Fruit fly (Drosophila melanogaster) whole organism, embryonic: ENCODE measurements around the gene CG10570.

ENCODE experiments used
- ATbp ChIP-seq: fragments of 200-800 bp; sonication (Bioruptor generic); optimal IDR thresholded peaks from 2 replicates; lab custom pipeline; 2017; ENCODE audit warnings: missing biosample characterization, mild to moderate bottlenecking, missing genetic modification characterization, missing genetic modification reagents
- CG10267 ChIP-seq: fragments of 200-800 bp; sonication (Bioruptor generic); optimal IDR thresholded peaks from 2 replicates; lab custom pipeline; 2018; ENCODE audit warnings: missing biosample characterization, mild to moderate bottlenecking, missing genetic modification characterization, moderate library complexity
- CG11504 ChIP-seq: fragments of 200-800 bp; sonication (Bioruptor generic); optimal IDR thresholded peaks from 3 replicates; lab custom pipeline; 2019; ENCODE audit warnings: missing biosample characterization, mild to moderate bottlenecking, missing genetic modification characterization, moderate library complexity
- CG12155 ChIP-seq: fragments of 200-800 bp; sonication (Bioruptor generic); optimal IDR thresholded peaks from 3 replicates; lab custom pipeline; 2016; ENCODE audit warnings: missing biosample characterization, missing genetic modification characterization
- CG12391 ChIP-seq: fragments of 200-800 bp; sonication (Bioruptor generic); optimal IDR thresholded peaks from 3 replicates; lab custom pipeline; 2018; ENCODE audit warnings: missing biosample characterization, mild to moderate bottlenecking, missing genetic modification characterization, moderate library complexity
- CG13296 ChIP-seq: fragments of 200-800 bp; sonication (Bioruptor generic); optimal IDR thresholded peaks from 3 replicates; lab custom pipeline; 2018; ENCODE audit warnings: missing biosample characterization, mild to moderate bottlenecking, missing genetic modification characterization
- CG16813 ChIP-seq: fragments of 200-800 bp; sonication (Bioruptor generic); IDR thresholded peaks from 3 replicates; pipeline ENCODE4 v1.3.6; 2022; ENCODE audit warnings: missing biosample characterization, missing genetic modification characterization; ENCODE audit not compliant: partially characterized antibody
- CG18764 ChIP-seq: fragments of 200-800 bp; sonication (Bioruptor generic); optimal IDR thresholded peaks from 3 replicates; lab custom pipeline; 2016; ENCODE audit warnings: missing biosample characterization, missing genetic modification characterization
- CG2712 ChIP-seq: fragments of 200-800 bp; optimal IDR thresholded peaks from 3 replicates; lab custom pipeline; 2019; ENCODE audit warnings: missing biosample characterization, mild to moderate bottlenecking, missing genetic modification characterization, moderate library complexity
- CG4404 ChIP-seq: fragments of 200-800 bp; sonication (Bioruptor generic); IDR thresholded peaks from 2 replicates; pipeline ENCODE4 v1.3.6; 2022; ENCODE audit warnings: missing biosample characterization, missing genetic modification characterization
- CG6254 ChIP-seq: fragments of 200-800 bp; sonication (Bioruptor generic); optimal IDR thresholded peaks from 3 replicates; lab custom pipeline; 2017; ENCODE audit warnings: mild to moderate bottlenecking, missing biosample characterization, missing genetic modification reagents, missing genetic modification characterization
- CG6654 ChIP-seq: fragments of 200-800 bp; sonication (Bioruptor generic); optimal IDR thresholded peaks from 2 replicates; lab custom pipeline; 2017; ENCODE audit warnings: missing biosample characterization, mild to moderate bottlenecking, missing genetic modification characterization
- CG6689 ChIP-seq: fragments of 200-800 bp; sonication (Bioruptor generic); IDR thresholded peaks from 2 replicates; pipeline ENCODE4 v1.3.6; 2022; ENCODE audit warnings: missing biosample characterization, missing genetic modification characterization
- CG7786 ChIP-seq: fragments of 200-800 bp; sonication (Bioruptor generic); optimal IDR thresholded peaks from 2 replicates; lab custom pipeline; 2016; ENCODE audit warnings: missing biosample characterization, missing genetic modification characterization
- CG7987 ChIP-seq: fragments of 200-800 bp; sonication (Bioruptor generic); optimal IDR thresholded peaks from 2 replicates; lab custom pipeline; 2018; ENCODE audit warnings: missing biosample characterization, mild to moderate bottlenecking, missing genetic modification characterization, moderate library complexity
- CG8281 ChIP-seq: fragments of 200-800 bp; sonication (Bioruptor generic); optimal IDR thresholded peaks from 2 replicates; lab custom pipeline; 2018; ENCODE audit warnings: missing biosample characterization, mild to moderate bottlenecking, missing genetic modification characterization, moderate library complexity
- CG8944 ChIP-seq: fragments of 200-800 bp; sonication (Bioruptor generic); optimal IDR thresholded peaks from 3 replicates; lab custom pipeline; 2016; ENCODE audit warnings: missing biosample characterization, missing genetic modification characterization
- CG9215 ChIP-seq: fragments of 200-800 bp; sonication (Bioruptor generic); IDR thresholded peaks from 2 replicates; pipeline ENCODE4 v1.3.6; 2022; ENCODE audit warnings: missing biosample characterization, missing genetic modification characterization
- CG9727 ChIP-seq: fragments of 200-800 bp; sonication (Bioruptor generic); optimal IDR thresholded peaks from 3 replicates; lab custom pipeline; 2017; ENCODE audit warnings: missing biosample characterization, mild to moderate bottlenecking, missing genetic modification characterization
- Dfd ChIP-seq, 2 experiments: fragments of >200 bp; optimal IDR thresholded peaks; 2 replicates each; lab custom pipeline; 2017; ENCODE audit warnings: missing biosample characterization in 2 of 2, missing genetic modification characterization in 2 of 2
- Drgx ChIP-seq: fragments of 200-800 bp; sonication (Bioruptor generic); IDR thresholded peaks from 2 replicates; pipeline ENCODE4 v1.3.6; 2022; ENCODE audit warnings: missing biosample characterization, missing genetic modification characterization
- Ets65A ChIP-seq: fragments of 200-800 bp; sonication (Bioruptor generic); peaks from one replicate; lab custom pipeline; 2016; ENCODE audit warnings: missing biosample characterization, missing genetic modification characterization
- HLH3B ChIP-seq: fragments of 200-800 bp; sonication (Bioruptor generic); IDR thresholded peaks from 2 replicates; pipeline ENCODE4 v1.3.6; 2022; ENCODE audit warnings: missing biosample characterization, missing genetic modification characterization
- HmgD ChIP-seq: fragments of 200-800 bp; sonication (Bioruptor generic); optimal IDR thresholded peaks from 3 replicates; lab custom pipeline; 2016; ENCODE audit warnings: missing biosample characterization, missing genetic modification characterization
- MESR4 ChIP-seq: fragments of 200-800 bp; sonication (Bioruptor generic); optimal IDR thresholded peaks from 2 replicates; lab custom pipeline; 2018; ENCODE audit warnings: missing biosample characterization, mild to moderate bottlenecking, missing genetic modification characterization, moderate library complexity
- Med ChIP-seq: fragments of 200-800 bp; sonication (Bioruptor generic); peaks from one replicate; lab custom pipeline; 2016; ENCODE audit warnings: missing biosample characterization, missing genetic modification characterization, mild to moderate bottlenecking, inconsistent platforms, moderate library complexity
- Nf-YB ChIP-seq: fragments of 200-800 bp; sonication (Bioruptor generic); optimal IDR thresholded peaks from 3 replicates; lab custom pipeline; 2019; ENCODE audit warnings: missing biosample characterization, mild to moderate bottlenecking, missing genetic modification characterization, moderate library complexity
- Nf-YC ChIP-seq: fragments of 200-800 bp; optimal IDR thresholded peaks from 3 replicates; lab custom pipeline; 2019; ENCODE audit warnings: missing biosample characterization, mild to moderate bottlenecking, missing genetic modification characterization, moderate library complexity
- NfI ChIP-seq: fragments of 200-800 bp; sonication (Bioruptor generic); optimal IDR thresholded peaks from 3 replicates; lab custom pipeline; 2018; ENCODE audit warnings: missing biosample characterization, mild to moderate bottlenecking, missing genetic modification characterization, moderate library complexity
- Oaz ChIP-seq: fragments of 200-800 bp; sonication (Bioruptor generic); IDR thresholded peaks from 2 replicates; pipeline ENCODE4 v1.3.6; 2022; ENCODE audit warnings: missing biosample characterization, missing genetic modification characterization
- Ssrp ChIP-seq: fragments of 200-800 bp; sonication (Bioruptor generic); optimal IDR thresholded peaks from 2 replicates; lab custom pipeline; 2018; ENCODE audit warnings: missing biosample characterization, mild to moderate bottlenecking, missing genetic modification characterization, moderate library complexity
- Xbp1 ChIP-seq: fragments of 200-800 bp; sonication (Bioruptor generic); optimal IDR thresholded peaks from 3 replicates; lab custom pipeline; 2016; ENCODE audit warnings: missing biosample characterization, mild to moderate bottlenecking, missing genetic modification characterization
- ap ChIP-seq: fragments of 200-800 bp; sonication (Bioruptor generic); IDR thresholded peaks from 2 replicates; pipeline ENCODE4 v1.3.6; 2022; ENCODE audit warnings: missing biosample characterization, missing genetic modification characterization
- ato ChIP-seq: fragments of 200-800 bp; sonication (Bioruptor generic); IDR thresholded peaks from 2 replicates; pipeline ENCODE4 v1.3.6; 2022; ENCODE audit warnings: missing biosample characterization, missing genetic modification characterization; ENCODE audit not compliant: partially characterized antibody
- chif ChIP-seq, 2 experiments: fragments of 200-800 bp; sonication (Bioruptor generic); optimal IDR thresholded peaks; 3 replicates each; lab custom pipeline; 2016; ENCODE audit warnings: missing biosample characterization in 2 of 2, missing genetic modification characterization in 2 of 2
- corto ChIP-seq: fragments of 200-800 bp; sonication (Bioruptor generic); optimal IDR thresholded peaks from 2 replicates; lab custom pipeline; 2016; ENCODE audit warnings: missing biosample characterization, mild to moderate bottlenecking, missing genetic modification characterization, moderate library complexity
- esg ChIP-seq: fragments of 200-800 bp; sonication (Bioruptor generic); conservative IDR thresholded peaks from 2 replicates; pipeline ENCODE4 v1.3.6; 2022; ENCODE audit warnings: missing biosample characterization, missing genetic modification characterization
- gfzf ChIP-seq: fragments of 200-800 bp; sonication (Bioruptor generic); optimal IDR thresholded peaks from 2 replicates; lab custom pipeline; 2016; ENCODE audit warnings: missing biosample characterization, mild to moderate bottlenecking, missing genetic modification characterization, moderate library complexity
- ham ChIP-seq: fragments of 200-800 bp; sonication (Bioruptor generic); IDR thresholded peaks from 2 replicates; pipeline ENCODE4 v1.3.6; 2022; ENCODE audit warnings: missing biosample characterization, missing genetic modification characterization
- lbe ChIP-seq: fragments of 200-800 bp; sonication (Bioruptor generic); optimal IDR thresholded peaks from 2 replicates; lab custom pipeline; 2016; ENCODE audit warnings: missing biosample characterization, mild to moderate bottlenecking, missing genetic modification characterization
- lilli ChIP-seq: fragments of 200-800 bp; sonication (Bioruptor generic); optimal IDR thresholded peaks from 3 replicates; lab custom pipeline; 2016; ENCODE audit warnings: missing biosample characterization, missing genetic modification characterization
- org-1 ChIP-seq: fragments of 200-800 bp; sonication (Bioruptor generic); optimal IDR thresholded peaks from 2 replicates; lab custom pipeline; 2017; ENCODE audit warnings: missing biosample characterization, missing genetic modification characterization
- pfk ChIP-seq: fragments of 200-800 bp; sonication (Bioruptor generic); optimal IDR thresholded peaks from 2 replicates; lab custom pipeline; 2018; ENCODE audit warnings: missing biosample characterization, mild to moderate bottlenecking, missing genetic modification characterization, moderate library complexity
- prd ChIP-seq, 3 experiments: fragments of >200 bp in 2 of 3; fragments of 200-800 bp in 1 of 3; sonication (Bioruptor generic) in 1 of 3; optimal IDR thresholded peaks in 2 of 3; IDR thresholded peaks in 1 of 3; 2 replicates in 2 of 3; 3 replicates in 1 of 3; pipeline versions ENCODE4 v1.3.6 to Lab custom; 2017 to 2022; ENCODE audit warnings: missing biosample characterization in 1 of 3, missing genetic modification characterization in 1 of 3
- pros ChIP-seq: fragments of 200-800 bp; sonication (Bioruptor generic); optimal IDR thresholded peaks from 3 replicates; lab custom pipeline; 2019; ENCODE audit warnings: missing biosample characterization, mild to moderate bottlenecking, missing genetic modification characterization, moderate library complexity
- psq ChIP-seq: fragments of 200-800 bp; sonication (Bioruptor generic); optimal IDR thresholded peaks from 2 replicates; lab custom pipeline; 2017; ENCODE audit warnings: missing biosample characterization, missing genetic modification characterization
- sna ChIP-seq: fragments of 200-800 bp; sonication (Bioruptor generic); IDR thresholded peaks from 2 replicates; pipeline ENCODE4 v1.3.6; 2022; ENCODE audit warnings: missing biosample characterization, missing genetic modification characterization; ENCODE audit not compliant: partially characterized antibody
- tin ChIP-seq: fragments of 200-800 bp; sonication (Bioruptor generic); optimal IDR thresholded peaks from 3 replicates; lab custom pipeline; 2016; ENCODE audit warnings: missing biosample characterization, missing genetic modification characterization
- zfh1 ChIP-seq: fragments of 200-800 bp; sonication (Bioruptor generic); IDR thresholded peaks from 3 replicates; pipeline ENCODE4 v1.3.6; 2022; ENCODE audit warnings: missing biosample characterization, missing genetic modification characterization

The CG10570 gene

DNA sequence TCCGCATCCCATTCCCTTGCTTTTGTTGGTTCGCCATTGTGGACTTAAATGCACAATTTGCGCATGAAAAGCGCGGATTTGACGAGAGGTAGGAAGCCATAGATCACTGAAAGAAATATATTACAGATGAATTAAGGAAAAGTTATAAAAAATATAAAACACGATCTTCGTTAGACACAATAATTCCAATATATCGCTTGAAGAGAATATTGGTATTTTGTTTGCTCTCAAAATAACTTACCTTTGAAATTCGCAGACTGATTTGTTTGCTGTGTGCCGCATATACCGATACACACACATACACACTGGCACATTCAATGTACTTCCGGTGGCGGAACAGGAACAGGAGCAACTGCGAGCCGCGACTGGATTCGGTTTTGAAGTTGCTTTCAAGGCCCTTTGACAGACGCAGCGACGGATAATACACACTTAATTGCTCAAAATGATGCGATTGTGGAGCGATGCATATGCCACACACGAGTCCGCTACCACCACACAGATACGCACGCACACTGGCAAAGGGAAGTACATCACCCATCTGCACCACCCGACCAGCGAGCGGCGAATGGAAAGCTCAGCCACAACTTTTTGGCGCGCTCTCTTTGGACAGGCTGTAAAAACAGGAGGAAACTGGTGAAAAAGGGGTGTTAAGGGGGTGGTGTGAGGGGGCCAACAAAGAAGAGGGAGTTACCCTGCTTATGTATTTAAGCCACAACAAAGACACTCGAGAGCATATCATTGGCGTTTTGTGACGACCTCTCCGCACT is 5.2 kb downstream of the CG10570 start:
- TF ChIP-seq psq (no peak), CG13296 (GFP tag; lab: Kevin White, UChicago) (no peak), Xbp1 (GFP tag; lab: Kevin White, UChicago) (no peak), org-1 (GFP tag; lab: Kevin White, UChicago) (no peak), lilli (GFP tag; lab: Kevin White, UChicago) (no peak), gfzf (GFP tag; lab: Kevin White, UChicago) (no peak), Oaz (no peak), CG16813 (no peak), tin (no peak), CG9727 (peak; percentile 7), Nf-YC (tag; lab: Kevin White, UChicago) (peak; percentile 81), Dfd (GFP tag; optimal IDR thresholded peaks at IDR 0.05; lab: Kevin White, UChicago) (no peak), pros (GFP tag; lab: Kevin White, UChicago) (no peak), ap (GFP tag; lab: Robert Waterston, UW) (no peak), corto (GFP tag; lab: Kevin White, UChicago) (no peak), CG7987 (GFP tag; lab: Kevin White, UChicago) (no peak), Nf-YB (GFP tag; lab: Kevin White, UChicago) (peak; percentile 69), ATbp (GFP tag; lab: Kevin White, UChicago) (no peak), MESR4 (GFP tag; lab: Kevin White, UChicago) (no peak), esg (GFP tag; lab: Robert Waterston, UW) (no peak), HmgD (no peak), ham (0 out of 2 replicates have a peak, but pooled peaks have one; percentile 5), Ssrp (tag; lab: Kevin White, UChicago) (no peak), lbe (GFP tag; lab: Kevin White, UChicago) (no peak), CG6254 (GFP tag; lab: Kevin White, UChicago) (peak; percentile 1), Ets65A (GFP tag; lab: Kevin White, UChicago) (peak; percentile 38), CG7786 (GFP tag; lab: Kevin White, UChicago) (no peak), CG4404 (GFP tag; lab: Robert Waterston, UW) (no peak), Med (peak; percentile 66), NfI (GFP tag; lab: Kevin White, UChicago) (no peak), CG12391 (peak; percentile 6), HLH3B (GFP tag; lab: Robert Waterston, UW) (no peak), CG6689 (GFP tag; lab: Robert Waterston, UW) (0 out of 2 replicates have a peak, but pooled peaks have one; percentile 16), CG12155 (GFP tag; lab: Kevin White, UChicago) (no peak), CG8281 (tag; lab: Kevin White, UChicago) (no peak), sna (GFP tag; lab: Robert Waterston, UW) (no peak), prd (optimal IDR thresholded peaks at IDR 0.05; lab: Kevin White, UChicago) (no peak), prd (GFP tag; IDR thresholded peaks at IDR 0.05; lab: Robert Waterston, UW) (peak; percentile 65; the same call in 2 of the 3 replicates), chif (GFP tag; optimal IDR thresholded peaks at IDR 0.05; lab: Kevin White, UChicago) (peak in 1 of 2 experiments; percentile 14), zfh1 (GFP tag; lab: Robert Waterston, UW) (0 out of 3 replicates have a peak, but pooled peaks have one; percentile 13), pfk (GFP tag; lab: Kevin White, UChicago) (no peak), ato (GFP tag; lab: Robert Waterston, UW) (no peak), CG18764 (GFP tag; lab: Kevin White, UChicago) (no peak), CG2712 (tag; lab: Kevin White, UChicago) (peak; percentile 31), CG8944 (GFP tag; lab: Kevin White, UChicago) (no peak), CG10267 (tag; lab: Kevin White, UChicago) (peak; percentile 9), CG11504 (tag; lab: Kevin White, UChicago) (peak; percentile 2), CG9215 (no peak), Drgx (no peak), CG6654 (GFP tag; lab: Kevin White, UChicago) (no peak)
